Fruit fly (Drosophila melanogaster) whole organism, embryonic: ENCODE results near the gene stet.

ENCODE experiments used
- ATbp ChIP-seq: fragments of 200-800 bp; sonication (Bioruptor generic); optimal IDR thresholded peaks from 2 replicates; lab custom pipeline; 2017; ENCODE audit warnings: missing biosample characterization, mild to moderate bottlenecking, missing genetic modification characterization, missing genetic modification reagents
- Abd-B ChIP-seq: fragments of 200-800 bp; sonication (Bioruptor generic); optimal IDR thresholded peaks from 2 replicates; lab custom pipeline; 2018; ENCODE audit warnings: missing biosample characterization, mild to moderate bottlenecking, missing genetic modification characterization, moderate library complexity
- Asciz ChIP-seq: fragments of 200-800 bp; sonication (Bioruptor generic); optimal IDR thresholded peaks from 2 replicates; lab custom pipeline; 2017; ENCODE audit warnings: missing biosample characterization, mild to moderate bottlenecking, missing genetic modification characterization, missing genetic modification reagents
- Atf6 ChIP-seq: fragments of 200-800 bp; sonication (Bioruptor generic); IDR thresholded peaks from 2 replicates; pipeline ENCODE4 v1.3.6; 2022; ENCODE audit warnings: missing biosample characterization, missing genetic modification characterization
- BtbVII ChIP-seq: fragments of 200-800 bp; sonication (Bioruptor generic); optimal IDR thresholded peaks from 3 replicates; lab custom pipeline; 2017; ENCODE audit warnings: missing biosample characterization, mild to moderate bottlenecking, missing genetic modification characterization
- CG10209 ChIP-seq: fragments of 200-800 bp; sonication (Bioruptor generic); optimal IDR thresholded peaks from 3 replicates; lab custom pipeline; 2017; ENCODE audit warnings: missing biosample characterization, mild to moderate bottlenecking, missing genetic modification characterization, missing genetic modification reagents
- CG1024 ChIP-seq: fragments of 200-800 bp; sonication (Bioruptor generic); IDR thresholded peaks from 2 replicates; pipeline ENCODE4 v1.3.6; 2022; ENCODE audit warnings: missing biosample characterization, missing genetic modification characterization
- CG10543 ChIP-seq: fragments of 200-800 bp; sonication (Bioruptor generic); optimal IDR thresholded peaks from 3 replicates; lab custom pipeline; 2017; ENCODE audit warnings: missing biosample characterization, mild to moderate bottlenecking, missing genetic modification characterization, moderate library complexity
- CG11398 ChIP-seq: fragments of 200-800 bp; sonication (Bioruptor generic); optimal IDR thresholded peaks from 2 replicates; lab custom pipeline; 2016; ENCODE audit warnings: missing biosample characterization, missing genetic modification characterization
- CG11723 ChIP-seq: fragments of 200-800 bp; sonication (Bioruptor generic); optimal IDR thresholded peaks from 2 replicates; lab custom pipeline; 2017; ENCODE audit warnings: missing biosample characterization, mild to moderate bottlenecking, missing genetic modification characterization
- CG12236 ChIP-seq: fragments of 200-800 bp; sonication (Bioruptor generic); optimal IDR thresholded peaks from 2 replicates; lab custom pipeline; 2016; ENCODE audit warnings: missing biosample characterization, missing genetic modification characterization
- CG15269 ChIP-seq: fragments of 200-800 bp; sonication (Bioruptor generic); optimal IDR thresholded peaks from 2 replicates; lab custom pipeline; 2018; ENCODE audit warnings: missing biosample characterization, mild to moderate bottlenecking, missing genetic modification characterization, moderate library complexity
- CG17385 ChIP-seq: fragments of 200-800 bp; sonication (Bioruptor generic); optimal IDR thresholded peaks from 3 replicates; lab custom pipeline; 2018; ENCODE audit warnings: missing biosample characterization, mild to moderate bottlenecking, missing genetic modification characterization
- CG17802 ChIP-seq: fragments of 200-800 bp; sonication (Bioruptor generic); optimal IDR thresholded peaks from 2 replicates; lab custom pipeline; 2018; ENCODE audit warnings: missing biosample characterization, mild to moderate bottlenecking, missing genetic modification characterization, moderate library complexity
- CG18476 ChIP-seq: fragments of 200-800 bp; sonication (Bioruptor generic); optimal IDR thresholded peaks from 2 replicates; lab custom pipeline; 2016; ENCODE audit warnings: missing biosample characterization, mild to moderate bottlenecking, missing genetic modification characterization
- CG30403 ChIP-seq: fragments of 200-800 bp; sonication (Bioruptor generic); optimal IDR thresholded peaks from 3 replicates; lab custom pipeline; 2016; ENCODE audit warnings: missing biosample characterization, missing genetic modification characterization
- CG31441 ChIP-seq: fragments of 200-800 bp; sonication (Bioruptor generic); IDR thresholded peaks from 2 replicates; pipeline ENCODE4 v1.3.6; 2022; ENCODE audit warnings: missing biosample characterization, missing genetic modification characterization
- CG32767 ChIP-seq: fragments of 200-800 bp; sonication (Bioruptor generic); IDR thresholded peaks from 2 replicates; pipeline ENCODE4 v1.3.6; 2022; ENCODE audit warnings: missing biosample characterization, missing genetic modification characterization
- CG32772 ChIP-seq: fragments of 200-800 bp; sonication (Bioruptor generic); IDR thresholded peaks from 2 replicates; pipeline ENCODE4 v1.3.6; 2022; ENCODE audit warnings: missing biosample characterization, missing genetic modification characterization
- CG4328 ChIP-seq: fragments of 200-800 bp; sonication (Bioruptor generic); optimal IDR thresholded peaks from 3 replicates; lab custom pipeline; 2017; ENCODE audit warnings: missing biosample characterization, missing genetic modification reagents, missing genetic modification characterization
- CG43689 ChIP-seq: fragments of 200-800 bp; sonication (Bioruptor generic); IDR thresholded peaks from 2 replicates; pipeline ENCODE4 v1.3.6; 2022; ENCODE audit warnings: missing biosample characterization, missing genetic modification characterization
- CG4730 ChIP-seq: fragments of 200-800 bp; sonication (Bioruptor generic); IDR thresholded peaks from 2 replicates; pipeline ENCODE4 v1.3.6; 2022; ENCODE audit warnings: missing biosample characterization, missing genetic modification characterization
- CG5180 ChIP-seq: fragments of 200-800 bp; sonication (Bioruptor generic); optimal IDR thresholded peaks from 3 replicates; lab custom pipeline; 2017; ENCODE audit warnings: missing biosample characterization, missing genetic modification characterization, mild to moderate bottlenecking, moderate library complexity, missing genetic modification reagents
- CG8478 ChIP-seq: fragments of >200 bp; optimal IDR thresholded peaks from 2 replicates; lab custom pipeline; 2018
- CG9727 ChIP-seq: fragments of 200-800 bp; sonication (Bioruptor generic); optimal IDR thresholded peaks from 3 replicates; lab custom pipeline; 2017; ENCODE audit warnings: missing biosample characterization, mild to moderate bottlenecking, missing genetic modification characterization
- Chrac-16 ChIP-seq: fragments of 200-800 bp; sonication (Bioruptor generic); optimal IDR thresholded peaks from 3 replicates; lab custom pipeline; 2016; ENCODE audit warnings: missing biosample characterization, missing genetic modification characterization
- D ChIP-seq, 2 experiments: fragments of 200-800 bp in 1 of 2; fragments of >200 bp in 1 of 2; sonication (Bioruptor generic) in 1 of 2; optimal IDR thresholded peaks; 2 replicates in 1 of 2; 3 replicates in 1 of 2; lab custom pipeline; 2017; ENCODE audit warnings: mild to moderate bottlenecking in 1 of 2, missing biosample characterization in 1 of 2, missing genetic modification characterization in 1 of 2, missing genetic modification reagents in 1 of 2
- E2f1 ChIP-seq: fragments of 200-800 bp; sonication (Bioruptor generic); IDR thresholded peaks from 2 replicates; pipeline ENCODE4 v1.3.6; 2022; ENCODE audit warnings: missing biosample characterization, missing genetic modification characterization
- Ets97D ChIP-seq: fragments of 200-800 bp; sonication (Bioruptor generic); optimal IDR thresholded peaks from 3 replicates; lab custom pipeline; 2016; ENCODE audit warnings: missing biosample characterization, missing genetic modification characterization
- Fer1 ChIP-seq: fragments of 200-800 bp; sonication (Bioruptor generic); optimal IDR thresholded peaks from 2 replicates; lab custom pipeline; 2017; ENCODE audit warnings: missing biosample characterization, mild to moderate bottlenecking, missing genetic modification characterization
- H15 ChIP-seq: fragments of 200-800 bp; sonication (Bioruptor generic); IDR thresholded peaks from 3 replicates; pipeline ENCODE4 v1.3.6; 2022; ENCODE audit warnings: missing biosample characterization, missing genetic modification characterization
- HHEX ChIP-seq: fragments of 200-800 bp; sonication (Bioruptor generic); optimal IDR thresholded peaks from 3 replicates; lab custom pipeline; 2017; ENCODE audit warnings: missing biosample characterization, mild to moderate bottlenecking, missing genetic modification characterization, missing genetic modification reagents
- Lhr ChIP-seq: fragments of 200-800 bp; sonication (Bioruptor generic); optimal IDR thresholded peaks from 3 replicates; lab custom pipeline; 2017; ENCODE audit warnings: mild to moderate bottlenecking, missing biosample characterization, missing genetic modification reagents, missing genetic modification characterization
- NFAT ChIP-seq: fragments of 200-800 bp; sonication (Bioruptor generic); IDR thresholded peaks from 2 replicates; pipeline ENCODE4 v1.3.6; 2022; ENCODE audit warnings: missing biosample characterization, missing genetic modification characterization
- Rx ChIP-seq: fragments of 200-800 bp; sonication (Bioruptor generic); IDR thresholded peaks from 2 replicates; pipeline ENCODE4 v1.3.6; 2022; ENCODE audit warnings: missing biosample characterization, missing genetic modification characterization
- Six4 ChIP-seq: fragments of 200-800 bp; sonication (Bioruptor generic); optimal IDR thresholded peaks from 2 replicates; lab custom pipeline; 2016; ENCODE audit warnings: missing biosample characterization, missing genetic modification characterization
- Xrp1 ChIP-seq: fragments of 200-800 bp; sonication (Bioruptor generic); IDR thresholded peaks from 2 replicates; pipeline ENCODE4 v1.3.6; 2022; ENCODE audit warnings: missing biosample characterization, missing genetic modification characterization
- crc ChIP-seq: fragments of 200-800 bp; sonication (Bioruptor generic); optimal IDR thresholded peaks from 2 replicates; lab custom pipeline; 2016; ENCODE audit warnings: missing biosample characterization, missing genetic modification characterization
- dm ChIP-seq: fragments of 200-800 bp; sonication (Bioruptor generic); optimal IDR thresholded peaks from 3 replicates; lab custom pipeline; 2016; ENCODE audit warnings: missing biosample characterization, missing genetic modification characterization
- dpn ChIP-seq, 2 experiments: fragments of 200-800 bp; sonication (Bioruptor generic); optimal IDR thresholded peaks; 3 replicates each; lab custom pipeline; 2016; ENCODE audit warnings: missing biosample characterization in 2 of 2, missing genetic modification characterization in 2 of 2
- pfk ChIP-seq: fragments of 200-800 bp; sonication (Bioruptor generic); optimal IDR thresholded peaks from 2 replicates; lab custom pipeline; 2018; ENCODE audit warnings: missing biosample characterization, mild to moderate bottlenecking, missing genetic modification characterization, moderate library complexity
- phol ChIP-seq: fragments of 200-800 bp; sonication (Bioruptor generic); optimal IDR thresholded peaks from 3 replicates; lab custom pipeline; 2018; ENCODE audit warnings: missing biosample characterization, mild to moderate bottlenecking, missing genetic modification characterization, moderate library complexity
- pros ChIP-seq: fragments of 200-800 bp; sonication (Bioruptor generic); optimal IDR thresholded peaks from 3 replicates; lab custom pipeline; 2019; ENCODE audit warnings: missing biosample characterization, mild to moderate bottlenecking, missing genetic modification characterization, moderate library complexity
- salm ChIP-seq: fragments of 200-800 bp; sonication (Bioruptor generic); optimal IDR thresholded peaks from 2 replicates; lab custom pipeline; 2018; ENCODE audit warnings: missing biosample characterization, mild to moderate bottlenecking, missing genetic modification characterization
- slbo ChIP-seq: fragments of 200-800 bp; sonication (Bioruptor generic); IDR thresholded peaks from 2 replicates; pipeline ENCODE4 v1.3.6; 2022; ENCODE audit warnings: missing biosample characterization, missing genetic modification characterization
- slp2 ChIP-seq: fragments of 200-800 bp; sonication (Bioruptor generic); optimal IDR thresholded peaks from 2 replicates; lab custom pipeline; 2016; ENCODE audit warnings: missing biosample characterization, missing genetic modification characterization
- vnd ChIP-seq: fragments of 200-800 bp; sonication (Bioruptor generic); IDR thresholded peaks from 3 replicates; pipeline ENCODE4 v1.3.6; 2022; ENCODE audit warnings: missing biosample characterization, missing genetic modification characterization; ENCODE audit not compliant: partially characterized antibody
- z ChIP-seq: fragments of 200-800 bp; sonication (Bioruptor generic); IDR thresholded peaks from 3 replicates; pipeline ENCODE4 v1.3.6; 2022; ENCODE audit warnings: missing biosample characterization, missing genetic modification characterization

stet gene

DNA sequence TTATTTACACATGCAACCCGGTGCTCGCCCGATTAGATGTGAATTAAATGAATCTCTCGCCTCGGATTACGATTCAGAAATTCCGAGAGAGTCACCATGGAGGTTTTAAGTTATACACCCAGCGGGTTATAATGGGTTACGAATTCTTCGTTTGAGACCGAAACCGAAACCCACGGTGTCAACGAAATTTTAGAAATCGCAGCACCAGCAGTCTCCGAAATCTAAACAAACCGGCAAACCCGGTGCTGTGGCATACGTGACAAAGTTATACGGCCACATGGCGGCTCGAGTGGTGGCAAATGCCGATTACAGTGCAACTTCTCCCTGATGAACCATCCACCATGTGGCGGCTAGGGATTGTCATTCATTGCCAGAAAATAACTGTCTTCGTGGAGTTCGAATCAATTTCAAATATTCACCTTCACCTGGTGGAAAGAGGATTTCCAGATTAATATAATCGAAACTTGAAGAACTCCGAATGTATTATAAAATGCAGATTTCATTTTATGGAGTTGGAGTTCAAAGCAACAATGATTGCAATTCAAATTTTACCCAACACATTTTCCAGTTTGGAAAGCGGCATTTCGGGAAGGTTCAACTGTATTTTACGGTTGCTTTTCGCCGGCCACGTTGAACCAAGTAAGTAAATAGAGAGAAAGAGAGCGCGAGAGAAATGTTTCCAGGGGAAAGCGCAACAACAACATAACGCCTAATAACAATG, 26.6 kb upstream of the stet start (continued):
- TF ChIP-seq CG32767 (GFP tag; lab: Robert Waterston, UW) = peak; percentile 62
- TF ChIP-seq Six4 (GFP tag; lab: Kevin White, UChicago) = peak; percentile 68
- TF ChIP-seq CG31441 = peak; percentile 82
- peak; percentile 71 for TF ChIP-seq dm (GFP tag; lab: Kevin White, UChicago)
- peak; percentile 28 for TF ChIP-seq CG17802
- peak; percentile 61 for TF ChIP-seq CG9727 (GFP tag; lab: Kevin White, UChicago)
- peak; percentile 76 for TF ChIP-seq Chrac-16 (GFP tag; lab: Kevin White, UChicago)
- TF ChIP-seq CG5180 (GFP tag; lab: Kevin White, UChicago) = peak; percentile 62
- peak; percentile 73 for TF ChIP-seq Abd-B (GFP tag; lab: Kevin White, UChicago)
- TF ChIP-seq CG17385 (GFP tag; lab: Kevin White, UChicago) = peak; percentile 70
- TF ChIP-seq slp2 (GFP tag; lab: Kevin White, UChicago) = peak; percentile 61
- peak; percentile 13 for TF ChIP-seq Fer1 (GFP tag; lab: Kevin White, UChicago)
- TF ChIP-seq H15 (GFP tag; lab: Robert Waterston, UW) = no peak
- TF ChIP-seq CG4328 (GFP tag; lab: Kevin White, UChicago) = peak; percentile 26
- 0 out of 2 replicates have a peak, but pooled peaks have one; percentile 25 for TF ChIP-seq E2f1 (GFP tag; lab: Robert Waterston, UW)
- TF ChIP-seq CG10209 (GFP tag; lab: Kevin White, UChicago) = peak; percentile 66
- no peak for TF ChIP-seq crc (GFP tag; lab: Kevin White, UChicago)
- peak; percentile 70 for TF ChIP-seq Xrp1
- TF ChIP-seq CG11398 (GFP tag; lab: Kevin White, UChicago) = peak; percentile 76
- TF ChIP-seq salm (tag; lab: Kevin White, UChicago) = peak; percentile 55
- TF ChIP-seq Atf6 (GFP tag; lab: Robert Waterston, UW) = 0 out of 2 replicates have a peak, but pooled peaks have one; percentile 24
- TF ChIP-seq HHEX (GFP tag; lab: Kevin White, UChicago) = peak; percentile 53
- no peak for TF ChIP-seq vnd (GFP tag; lab: Robert Waterston, UW)
- peak; percentile 65 for TF ChIP-seq CG10543 (GFP tag; lab: Kevin White, UChicago)
- TF ChIP-seq Lhr (GFP tag; lab: Kevin White, UChicago) = peak; percentile 58
- TF ChIP-seq CG32772 = peak; percentile 40
- TF ChIP-seq CG8478 (lab: Kevin White, UChicago) = no peak
- peak; percentile 53 for TF ChIP-seq pros (GFP tag; lab: Kevin White, UChicago)
- TF ChIP-seq phol (tag; lab: Kevin White, UChicago) = peak; percentile 86
- TF ChIP-seq ATbp = peak; percentile 83
- peak; percentile 76 for TF ChIP-seq Asciz
- TF ChIP-seq NFAT (GFP tag; lab: Robert Waterston, UW) = 0 out of 2 replicates have a peak, but pooled peaks have one; percentile 8
- no peak for TF ChIP-seq pfk (GFP tag; lab: Kevin White, UChicago)
- peak; percentile 41 for TF ChIP-seq CG4730
- TF ChIP-seq slbo = peak; percentile 48; the same call in 1 of the 2 replicates

dm6 chr3L:1502086-1502893, 12.9 kb upstream of the stet start, which contains the start of the genes hfp and Psa:
Gene hfp (minus strand): TSS chr3L:1502590.
Gene Psa (plus strand): TSS chr3L:1502843.
- TF ChIP-seq BtbVII (no peak), D (optimal IDR thresholded peaks at IDR 0.05; lab: Kevin White, UChicago) (no peak), D (GFP tag; optimal IDR thresholded peaks at IDR 0.05; lab: Kevin White, UChicago) (no peak), CG30403 (GFP tag; lab: Kevin White, UChicago) (no peak), CG1024 (GFP tag; lab: Robert Waterston, UW) (no peak), Ets97D (GFP tag; lab: Kevin White, UChicago) (peak; percentile 46), CG43689 (no peak), Rx (no peak), CG12236 (GFP tag; lab: Kevin White, UChicago) (no peak), CG11723 (GFP tag; lab: Kevin White, UChicago) (no peak), CG15269 (tag; lab: Kevin White, UChicago) (no peak), dpn (GFP tag; optimal IDR thresholded peaks at IDR 0.05; lab: Kevin White, UChicago) (no peak), z (GFP tag; lab: Robert Waterston, UW) (no peak), CG18476 (no peak)
